Worm (Caenorhabditis elegans) whole organism, L3 larva: ENCODE data around the gene Y39A1A.27.

Experiments
- elt-1 ChIP-seq: fragments of 150-350 bp; optimal IDR thresholded peaks from 2 replicates; lab custom pipeline; 2014; ENCODE audit warnings: missing biosample characterization, missing genetic modification characterization
- elt-3 ChIP-seq, 3 experiments: fragments of 150-350 bp in 1 of 3; sonication (generic microtip) in 2 of 3; optimal IDR thresholded peaks; 2 replicates in 2 of 3; 4 replicates in 1 of 3; lab custom pipeline; 2014 to 2017; ENCODE audit warnings: missing biosample characterization in 3 of 3, missing genetic modification characterization in 3 of 3
- eor-1 ChIP-seq, 2 experiments: fragments of 150-350 bp; optimal IDR thresholded peaks; 2 replicates each; lab custom pipeline; 2014 to 2018; ENCODE audit warnings: missing biosample characterization in 2 of 2, missing genetic modification characterization in 2 of 2
- fos-1 ChIP-seq: fragments of 150-350 bp; optimal IDR thresholded peaks from 2 replicates; lab custom pipeline; 2014; ENCODE audit warnings: missing biosample characterization, missing genetic modification characterization
- jun-1 ChIP-seq: fragments of 150-350 bp; optimal IDR thresholded peaks from 2 replicates; lab custom pipeline; 2014; ENCODE audit warnings: missing biosample characterization, missing genetic modification reagents, missing genetic modification characterization
- nhr-12 ChIP-seq: fragments of 150-350 bp; optimal IDR thresholded peaks from 2 replicates; lab custom pipeline; 2014; ENCODE audit warnings: missing biosample characterization, missing genetic modification characterization
- nhr-43 ChIP-seq: sonication (generic microtip); optimal IDR thresholded peaks from 2 replicates; lab custom pipeline; 2016; ENCODE audit warnings: mild to moderate bottlenecking, missing genetic modification characterization, missing compliant biosample characterization; ENCODE audit not compliant: poor library complexity, severe bottlenecking
- nhr-77 ChIP-seq: fragments of 150-350 bp; optimal IDR thresholded peaks from 2 replicates; lab custom pipeline; 2014; ENCODE audit warnings: missing biosample characterization, missing genetic modification characterization
- pqm-1 ChIP-seq: fragments of 150-350 bp; optimal IDR thresholded peaks from 2 replicates; lab custom pipeline; 2017; ENCODE audit warnings: missing biosample characterization, missing genetic modification characterization, inconsistent platforms
- snpc-4 ChIP-seq: fragments of 150-350 bp; optimal IDR thresholded peaks from 2 replicates; lab custom pipeline; 2014; ENCODE audit warnings: missing biosample characterization, missing genetic modification characterization
- unc-62 ChIP-seq: fragments of 150-350 bp; sonication (generic microtip); optimal IDR thresholded peaks from 4 replicates; lab custom pipeline; 2014; ENCODE audit warnings: missing biosample characterization, missing genetic modification reagents, missing genetic modification characterization
- zag-1 ChIP-seq: fragments of 150-350 bp; optimal IDR thresholded peaks from 2 replicates; lab custom pipeline; 2014; ENCODE audit warnings: missing biosample characterization, missing genetic modification characterization

DNA sequence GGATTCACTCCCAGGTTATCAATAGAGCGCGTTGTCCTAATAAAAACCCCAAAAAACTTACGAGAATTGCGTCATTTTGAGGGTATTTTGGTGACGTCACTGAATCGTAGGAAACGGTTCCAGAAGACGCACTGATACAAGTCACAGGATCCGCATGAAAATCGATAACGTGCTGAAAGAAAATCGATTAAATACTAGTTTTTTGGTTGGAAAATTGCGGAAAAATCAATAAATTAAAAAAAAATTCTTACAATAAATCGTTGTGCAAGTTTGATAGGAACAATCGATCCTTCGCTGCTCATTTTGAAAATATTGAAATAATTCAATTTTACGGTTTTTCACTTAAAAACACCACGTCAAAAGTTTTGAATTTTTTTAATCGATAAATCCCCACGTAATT, 35.5 kb upstream of the Y39A1A.27 start, which contains the start of gene Y39A1A.2:
- TF ChIP-seq jun-1 = no peak
- no peak for TF ChIP-seq unc-62 (GFP tag; lab: Kevin White, UChicago)
- TF ChIP-seq zag-1 = no peak
- TF ChIP-seq snpc-4 (tag; lab: Kevin White, UChicago) = no peak
- TF ChIP-seq elt-1 (tag; lab: Kevin White, UChicago) = no peak
- no peak for TF ChIP-seq pqm-1 (tag; lab: Kevin White, UChicago)
- TF ChIP-seq nhr-77 (tag; lab: Kevin White, UChicago) = no peak
- no peak for TF ChIP-seq eor-1 (tag; optimal IDR thresholded peaks at IDR 0.05; lab: Kevin White, UChicago)
- no peak for TF ChIP-seq elt-3 (tag; optimal IDR thresholded peaks at IDR 0.05; lab: Kevin White, UChicago)
- no peak for TF ChIP-seq nhr-43
- no peak for TF ChIP-seq fos-1 (tag; lab: Kevin White, UChicago)
- no peak for TF ChIP-seq nhr-12 (tag; lab: Kevin White, UChicago)
